Worm (Caenorhabditis elegans) whole organism, L2 larva: ENCODE measurements around the gene crh-2.

Experiments used
- elt-1 ChIP-seq: fragments of 150-350 bp; optimal IDR thresholded peaks from 2 replicates; lab custom pipeline; 2014; ENCODE audit warnings: missing biosample characterization, missing genetic modification characterization
- skn-1 ChIP-seq: sonication (generic microtip); optimal IDR thresholded peaks from 2 replicates; lab custom pipeline; 2017; ENCODE audit warnings: missing biosample characterization, missing genetic modification characterization

DNA sequence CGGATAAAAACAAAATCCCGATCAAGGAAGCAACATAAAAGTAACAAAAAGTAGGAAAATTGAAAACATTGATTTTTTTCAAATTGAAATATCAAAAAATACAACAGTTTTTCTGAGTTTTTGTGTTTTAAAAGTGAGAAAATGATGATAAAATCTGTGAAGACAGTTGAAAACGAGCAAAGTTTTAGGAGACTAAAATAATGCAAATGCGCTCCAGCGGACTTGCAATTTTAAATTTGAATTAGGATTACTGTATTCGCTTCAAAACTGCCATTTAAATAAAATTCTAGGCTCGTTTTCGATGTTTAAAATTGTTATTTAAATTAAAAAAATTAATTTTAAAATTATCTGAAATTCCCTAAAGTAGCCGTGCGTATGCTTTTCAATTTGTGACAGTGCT is 565 bp upstream of the crh-2 start:
- no peak for TF ChIP-seq skn-1 (tag; lab: Kevin White, UChicago)
- no peak for TF ChIP-seq elt-1 (tag; lab: Kevin White, UChicago)
